Worm (Caenorhabditis elegans) whole organism, L3 larva: ENCODE data around the gene Y57G11C.43.
"Not testable (repeated sequence)": the region's sequence is repeated elsewhere in the genome, so short reads cannot be mapped to it uniquely, and the experiment has no call there.

Experiments
- R02D3.7 ChIP-seq: fragments of 150-350 bp; optimal IDR thresholded peaks from 2 replicates; lab custom pipeline; 2014; ENCODE audit warnings: missing biosample characterization, missing genetic modification characterization
- ama-1 ChIP-seq: fragments of 150-350 bp; optimal IDR thresholded peaks from 2 replicates; lab custom pipeline; 2018
- ceh-16 ChIP-seq: sonication (generic microtip); optimal IDR thresholded peaks from 2 replicates; lab custom pipeline; 2017; ENCODE audit warnings: missing biosample characterization, missing genetic modification characterization
- egl-27 ChIP-seq: sonication (generic microtip); optimal IDR thresholded peaks from 4 replicates; lab custom pipeline; 2017; ENCODE audit warnings: missing biosample characterization, missing genetic modification reagents, missing genetic modification characterization
- jun-1 ChIP-seq: fragments of 150-350 bp; optimal IDR thresholded peaks from 2 replicates; lab custom pipeline; 2014; ENCODE audit warnings: missing biosample characterization, missing genetic modification reagents, missing genetic modification characterization
- nhr-11 ChIP-seq: fragments of 150-350 bp; optimal IDR thresholded peaks from 2 replicates; lab custom pipeline; 2014; ENCODE audit warnings: missing biosample characterization, missing genetic modification characterization
- nhr-12 ChIP-seq: fragments of 150-350 bp; optimal IDR thresholded peaks from 2 replicates; lab custom pipeline; 2014; ENCODE audit warnings: missing biosample characterization, missing genetic modification characterization
- nhr-237 ChIP-seq: fragments of 150-350 bp; optimal IDR thresholded peaks from 2 replicates; lab custom pipeline; 2014; ENCODE audit warnings: missing biosample characterization, missing genetic modification characterization
- sea-2 ChIP-seq: fragments of 150-350 bp; sonication (generic microtip); optimal IDR thresholded peaks from 4 replicates; lab custom pipeline; 2014; ENCODE audit warnings: missing biosample characterization, missing genetic modification reagents, missing genetic modification characterization
- tbx-2 ChIP-seq: sonication (generic microtip); optimal IDR thresholded peaks from 2 replicates; lab custom pipeline; 2016; ENCODE audit warnings: mild to moderate bottlenecking, missing genetic modification characterization, missing compliant biosample characterization
- unc-62 ChIP-seq: fragments of 150-350 bp; sonication (generic microtip); optimal IDR thresholded peaks from 4 replicates; lab custom pipeline; 2014; ENCODE audit warnings: missing biosample characterization, missing genetic modification reagents, missing genetic modification characterization

DNA sequence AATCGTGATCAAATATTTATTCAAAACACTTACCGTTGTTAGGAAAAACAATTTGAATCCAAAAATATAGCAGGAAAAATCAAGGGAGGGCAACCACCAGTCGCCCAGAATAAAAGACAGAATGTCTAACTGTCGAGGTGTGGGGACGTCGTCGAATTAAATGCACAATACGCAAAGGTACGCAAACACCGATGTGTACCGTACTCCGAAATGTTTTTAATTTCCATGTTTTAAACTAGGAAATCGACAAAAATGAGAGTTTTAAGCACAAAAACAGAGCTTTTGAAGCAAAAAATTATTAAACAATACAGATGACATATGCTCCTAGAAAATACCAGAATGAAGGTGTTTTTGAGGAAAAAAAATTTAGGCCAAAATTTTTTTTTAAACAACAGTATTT, 5.2 kb downstream of the Y57G11C.43 start, which contains the start of gene Y57G11C.51:
- not testable (repeated sequence) for TF ChIP-seq unc-62 (GFP tag; lab: Kevin White, UChicago); ama-1 (lab: Kevin White, UChicago); egl-27; nhr-11 (tag; lab: Kevin White, UChicago); tbx-2 (tag; lab: Kevin White, UChicago); nhr-12 (tag; lab: Kevin White, UChicago); ceh-16; nhr-237; sea-2; R02D3.7 (tag; lab: Kevin White, UChicago); jun-1 (tag; lab: Kevin White, UChicago)
